Worm (Caenorhabditis elegans): Measurements from ENCODE around the gene clec-67.

The clec-67 gene

ce11 chrIV:3921898-3922297 is at the start of gene clec-67:
clec-67 (plus strand) TSS chrIV:3922165.
- TF ChIP-seq unc-62 (GFP tag; optimal IDR thresholded peaks at IDR 0.05), result no peak

DNA sequence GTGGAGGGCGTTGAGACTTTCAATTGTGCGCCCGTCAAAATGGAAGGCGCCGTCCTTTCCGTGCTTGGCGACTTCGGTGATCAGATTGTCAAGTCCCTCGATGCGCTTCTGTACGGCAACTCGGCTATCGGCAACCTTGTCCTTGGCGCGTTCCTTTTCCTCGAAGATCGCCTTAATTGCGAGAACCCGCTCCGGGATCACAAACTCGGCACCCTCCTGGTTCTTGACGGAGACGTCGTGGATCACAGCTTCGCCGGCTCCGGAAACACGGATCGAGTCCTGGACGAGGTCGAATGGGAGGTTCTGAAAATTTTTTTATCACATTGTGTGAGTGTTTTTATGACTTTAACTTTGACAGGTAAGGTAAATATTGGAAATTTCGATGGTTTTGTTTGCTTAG is 48.8 kb upstream of the clec-67 start:
- TF ChIP-seq unc-62 (GFP tag; optimal IDR thresholded peaks at IDR 0.05), result no peak

ce11 chrIV:3873706-3874105 is 48.3 kb upstream of the clec-67 start, which contains the start of gene F37C4.5:
F37C4.5 (minus strand) TSS chrIV:3873806.
- TF ChIP-seq unc-62 (GFP tag; optimal IDR thresholded peaks at IDR 0.05), result no peak

- TF ChIP-seq unc-62 (GFP tag; optimal IDR thresholded peaks at IDR 0.05), result no peak
Observed at ce11 chrIV:3874417-3874816, 47.5 kb upstream of the clec-67 start.

ce11 chrIV:3875260-3875659 is 46.7 kb upstream of the clec-67 start:
- no peak for TF ChIP-seq unc-62 (GFP tag; optimal IDR thresholded peaks at IDR 0.05)

DNA sequence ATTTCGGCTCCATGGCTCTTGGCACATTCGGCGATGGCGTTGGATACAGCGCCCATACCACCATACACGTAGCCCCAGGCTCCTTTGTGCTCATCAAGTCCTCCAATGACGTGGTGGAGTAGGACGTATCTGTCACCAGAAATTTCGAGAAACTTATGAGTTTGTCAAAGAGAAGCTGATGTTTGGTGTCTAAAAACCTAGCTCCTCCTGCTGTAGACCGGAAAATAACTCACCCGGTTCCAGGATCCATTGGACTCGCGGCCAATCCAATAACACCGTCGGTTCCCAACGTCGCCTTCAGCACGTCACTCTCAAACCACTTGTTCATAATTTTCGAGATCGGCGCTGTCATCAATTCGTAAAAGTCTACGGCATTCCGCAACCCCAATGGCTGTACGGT is 45.0 kb upstream of the clec-67 start:
- TF ChIP-seq unc-62 (GFP tag; optimal IDR thresholded peaks at IDR 0.05), result no peak

DNA sequence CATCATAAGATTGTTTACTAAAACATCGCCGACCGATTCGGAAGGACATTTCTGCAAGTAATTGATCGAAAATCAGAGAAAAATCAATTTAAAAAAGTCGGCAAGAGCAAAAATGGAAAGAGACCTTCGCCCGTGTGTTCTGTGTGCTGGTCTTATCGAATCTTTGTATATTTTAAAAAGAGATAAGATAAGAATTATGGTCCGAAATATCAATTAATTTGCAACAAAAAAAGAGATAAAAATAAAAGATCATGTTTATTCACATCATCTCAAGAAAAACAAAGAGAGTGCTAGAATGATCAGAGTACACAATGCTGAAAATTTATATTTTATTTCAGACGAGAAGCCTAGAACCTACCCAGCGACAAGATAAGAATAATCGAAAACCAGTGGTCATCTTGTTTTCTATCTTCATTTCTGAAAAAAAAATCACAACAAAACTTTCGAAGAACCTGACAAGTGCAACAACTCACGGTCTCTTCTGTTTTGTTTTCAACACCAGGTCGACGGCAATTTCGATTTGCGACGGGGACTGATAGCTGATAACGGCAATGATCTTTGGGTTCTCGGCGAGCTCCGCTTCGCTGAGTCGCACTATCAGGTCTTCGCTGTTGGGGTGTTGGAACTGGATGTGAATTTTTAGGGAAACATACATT is 43.6 kb upstream of the clec-67 start, which contains the start of gene F37C4.6:
Gene F37C4.6, minus strand, starts transcription at position 51 of the 656 bp plus-strand sequence.
- no peak for TF ChIP-seq unc-62 (GFP tag; optimal IDR thresholded peaks at IDR 0.05)

DNA sequence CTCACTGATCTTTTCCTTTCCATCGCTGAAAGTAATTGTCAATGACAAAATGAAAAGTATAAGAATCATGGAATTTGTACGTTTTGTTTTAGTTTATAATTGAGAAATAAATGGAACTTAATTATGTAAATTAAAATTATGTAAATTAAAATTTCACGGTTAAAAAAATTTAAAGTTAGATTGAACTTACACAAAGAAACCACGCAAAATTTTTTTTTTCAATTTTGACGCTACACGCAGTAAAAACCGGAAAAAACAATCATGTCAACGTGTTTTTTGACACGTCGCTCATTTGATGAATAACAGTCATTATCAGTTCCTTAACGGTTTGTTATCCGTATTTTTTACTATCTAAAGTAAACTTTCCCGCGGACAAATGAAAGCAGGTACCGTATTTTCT is 40.8 kb upstream of the clec-67 start, which contains the start of the genes F37C4.8 and oac-23:
Gene F37C4.8, minus strand, starts transcription at position 101 of the 400 bp plus-strand sequence.
Gene oac-23, plus strand, starts transcription at position 323 of the 400 bp plus-strand sequence.
- TF ChIP-seq unc-62 (GFP tag; optimal IDR thresholded peaks at IDR 0.05), result no peak

- no peak for TF ChIP-seq unc-62 (GFP tag; optimal IDR thresholded peaks at IDR 0.05)
Observed at ce11 chrIV:3885369-3885768, 36.6 kb upstream of the clec-67 start, which contains the start of gene oac-22. oac-22 (plus strand) TSS chrIV:3885669.

- TF ChIP-seq unc-62 (GFP tag; optimal IDR thresholded peaks at IDR 0.05), result no peak
Observed at ce11 chrIV:3888963-3889362, 33.0 kb upstream of the clec-67 start, which contains the start of gene oac-21. oac-21 (plus strand) TSS chrIV:3889263.

ce11 chrIV:3892027-3892426 is 29.9 kb upstream of the clec-67 start, which contains the start of gene F56D6.9:
F56D6.9 (plus strand) TSS chrIV:3892327.
- TF ChIP-seq unc-62 (GFP tag; optimal IDR thresholded peaks at IDR 0.05), result no peak

DNA sequence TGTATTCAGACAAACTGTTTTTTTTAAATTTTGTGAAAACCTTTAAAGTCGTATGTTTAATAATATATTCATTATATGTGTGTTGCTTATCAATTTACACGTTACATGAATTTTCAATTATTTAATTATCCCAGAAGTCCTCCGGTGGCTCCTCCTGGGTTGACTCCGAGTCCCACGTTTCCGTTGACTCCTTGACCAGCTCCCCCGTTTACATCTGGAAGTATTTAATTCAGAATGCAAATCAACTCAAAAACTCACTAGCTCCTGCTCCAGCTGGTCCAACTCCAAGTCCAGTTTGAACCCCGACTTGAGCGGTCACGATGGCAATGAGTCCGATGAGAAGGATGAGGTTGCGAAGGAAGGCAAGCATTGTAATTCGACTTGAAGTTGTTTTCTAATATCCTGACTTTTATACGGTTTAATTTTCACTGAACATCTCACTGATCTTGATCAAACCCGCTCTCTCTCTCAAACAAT is 27.9 kb upstream of the clec-67 start, which contains the start of gene F56D6.8:
Gene F56D6.8, minus strand, starts transcription at position 427 of the 477 bp plus-strand sequence.
- no peak for TF ChIP-seq unc-62 (GFP tag; optimal IDR thresholded peaks at IDR 0.05)

DNA sequence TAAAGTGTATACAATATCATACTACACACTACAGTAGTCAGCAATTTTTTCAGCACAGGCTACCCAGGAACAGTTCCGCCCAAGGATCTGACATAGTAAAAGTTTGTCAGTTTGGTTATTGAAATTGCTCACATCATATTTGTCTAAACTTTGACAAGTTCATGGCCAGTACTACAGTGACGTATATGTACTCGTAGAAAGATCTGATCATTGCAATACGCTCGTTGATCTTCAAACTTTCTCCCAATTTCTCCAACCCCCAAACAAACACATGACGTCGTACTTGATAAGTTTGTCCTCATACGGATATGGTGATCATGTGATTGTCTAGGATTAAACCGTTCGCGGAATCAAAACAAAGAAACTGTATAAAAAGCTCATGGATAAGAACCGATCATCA is 27.2 kb upstream of the clec-67 start, which contains the start of gene dct-8:
Gene dct-8, plus strand, starts transcription at position 301 of the 400 bp plus-strand sequence.
- TF ChIP-seq unc-62 (GFP tag; optimal IDR thresholded peaks at IDR 0.05), result no peak

ce11 chrIV:3899719-3900554 is 22.0 kb upstream of the clec-67 start, which contains the start of gene srz-62:
srz-62 (plus strand) TSS chrIV:3900504.
- TF ChIP-seq unc-62 (GFP tag; optimal IDR thresholded peaks at IDR 0.05), result no peak

ce11 chrIV:3902955-3903354 is 19.0 kb upstream of the clec-67 start, which contains the start of gene F56D6.6:
F56D6.6 (plus strand) TSS chrIV:3903255.
- no peak for TF ChIP-seq unc-62 (GFP tag; optimal IDR thresholded peaks at IDR 0.05)

- no peak for TF ChIP-seq unc-62 (GFP tag; optimal IDR thresholded peaks at IDR 0.05)
Observed at ce11 chrIV:3904620-3905019, 17.3 kb upstream of the clec-67 start, which contains the start of gene F56D6.21. F56D6.21 (plus strand) TSS chrIV:3904920.
